Worm (Caenorhabditis elegans) whole organism, L2 larva: ENCODE data around the gene tmed-1.

Experiments
- C34F6.9 ChIP-seq: fragments of 150-350 bp; optimal IDR thresholded peaks from 2 replicates; lab custom pipeline; 2014; ENCODE audit warnings: missing biosample characterization, missing genetic modification characterization
- F13H6.1 ChIP-seq: sonication (generic microtip); optimal IDR thresholded peaks from 2 replicates; lab custom pipeline; 2016; ENCODE audit warnings: missing genetic modification characterization, missing compliant biosample characterization
- R02D3.7 ChIP-seq: fragments of 150-350 bp; optimal IDR thresholded peaks from 2 replicates; lab custom pipeline; 2014; ENCODE audit warnings: missing biosample characterization, missing genetic modification characterization
- Y55F3AM.14 ChIP-seq: fragments of 200-800 bp; sonication (Bioruptor generic); optimal IDR thresholded peaks from 2 replicates; lab custom pipeline; 2018; ENCODE audit warnings: mild to moderate bottlenecking, missing genetic modification characterization, missing compliant biosample characterization
- ZK546.5 ChIP-seq: sonication (generic microtip); optimal IDR thresholded peaks from 2 replicates; lab custom pipeline; 2017; ENCODE audit warnings: missing biosample characterization, missing genetic modification characterization
- alr-1 ChIP-seq: fragments of 150-350 bp; optimal IDR thresholded peaks from 2 replicates; lab custom pipeline; 2014; ENCODE audit warnings: missing biosample characterization, missing genetic modification characterization
- ama-1 ChIP-seq: fragments of 150-350 bp; optimal IDR thresholded peaks from 2 replicates; lab custom pipeline; 2018; ENCODE audit warnings: inconsistent platforms
- blmp-1 ChIP-seq: sonication (generic microtip); optimal IDR thresholded peaks from 2 replicates; lab custom pipeline; 2017; ENCODE audit warnings: missing genetic modification characterization, mild to moderate bottlenecking, missing compliant biosample characterization, antibody characterized with exemption, moderate library complexity; ENCODE audit not compliant: insufficient read depth
- ceh-16 ChIP-seq: fragments of 150-350 bp; optimal IDR thresholded peaks from 2 replicates; lab custom pipeline; 2014; ENCODE audit warnings: missing biosample characterization, missing genetic modification characterization
- ceh-82 ChIP-seq: fragments of 150-350 bp; optimal IDR thresholded peaks from 2 replicates; lab custom pipeline; 2014; ENCODE audit warnings: missing biosample characterization, missing genetic modification characterization
- crh-2 ChIP-seq: sonication (generic microtip); optimal IDR thresholded peaks from 2 replicates; lab custom pipeline; 2017; ENCODE audit warnings: missing biosample characterization, missing genetic modification characterization
- elt-3 ChIP-seq: sonication (generic microtip); optimal IDR thresholded peaks from 2 replicates; lab custom pipeline; 2017; ENCODE audit warnings: missing biosample characterization, missing genetic modification characterization
- gmeb-1 ChIP-seq: fragments of 150-350 bp; optimal IDR thresholded peaks from 2 replicates; lab custom pipeline; 2014; ENCODE audit warnings: missing biosample characterization, missing genetic modification characterization
- lin-11 ChIP-seq: fragments of 150-350 bp; sonication (generic microtip); optimal IDR thresholded peaks from 2 replicates; lab custom pipeline; 2014; ENCODE audit warnings: missing biosample characterization, missing genetic modification characterization, inconsistent platforms, mixed read lengths
- lin-13 ChIP-seq: fragments of 150-350 bp; optimal IDR thresholded peaks from 2 replicates; lab custom pipeline; 2014; ENCODE audit warnings: missing biosample characterization, missing genetic modification reagents, missing genetic modification characterization
- lin-39 ChIP-seq: fragments of 150-350 bp; optimal IDR thresholded peaks from 2 replicates; lab custom pipeline; 2014; ENCODE audit warnings: missing biosample characterization, missing genetic modification reagents, missing genetic modification characterization
- lsy-2 ChIP-seq, 2 experiments: fragments of 150-350 bp in 1 of 2; sonication (generic microtip) in 1 of 2; optimal IDR thresholded peaks; 2 replicates each; lab custom pipeline; 2014 to 2017; ENCODE audit warnings: missing biosample characterization in 2 of 2, missing genetic modification characterization in 2 of 2
- mab-5 ChIP-seq: fragments of 150-350 bp; optimal IDR thresholded peaks from 2 replicates; lab custom pipeline; 2014; ENCODE audit warnings: missing biosample characterization, missing genetic modification characterization
- mdl-1 ChIP-seq, 2 experiments: fragments of 150-350 bp in 1 of 2; sonication (generic microtip) in 1 of 2; optimal IDR thresholded peaks; 2 replicates each; lab custom pipeline; 2017; ENCODE audit warnings: missing biosample characterization in 2 of 2, missing genetic modification characterization in 2 of 2
- nhr-10 ChIP-seq: sonication (generic microtip); optimal IDR thresholded peaks from 2 replicates; lab custom pipeline; 2017; ENCODE audit warnings: missing biosample characterization, missing genetic modification characterization
- nhr-12 ChIP-seq: fragments of 150-350 bp; optimal IDR thresholded peaks from 2 replicates; lab custom pipeline; 2014; ENCODE audit warnings: missing biosample characterization, missing genetic modification characterization
- nhr-129 ChIP-seq: fragments of 150-350 bp; optimal IDR thresholded peaks from 2 replicates; lab custom pipeline; 2014; ENCODE audit warnings: missing biosample characterization, missing genetic modification characterization
- nhr-21 ChIP-seq: fragments of 150-350 bp; optimal IDR thresholded peaks from 2 replicates; lab custom pipeline; 2014; ENCODE audit warnings: missing biosample characterization, missing genetic modification characterization
- nhr-23 ChIP-seq: fragments of 150-350 bp; optimal IDR thresholded peaks from 2 replicates; lab custom pipeline; 2014; ENCODE audit warnings: missing biosample characterization, missing genetic modification reagents, missing genetic modification characterization
- nhr-237 ChIP-seq: fragments of 150-350 bp; optimal IDR thresholded peaks from 2 replicates; lab custom pipeline; 2014; ENCODE audit warnings: missing biosample characterization, missing genetic modification characterization
- nhr-25 ChIP-seq: fragments of 150-350 bp; sonication (generic microtip); optimal IDR thresholded peaks from 3 replicates; lab custom pipeline; 2014; ENCODE audit warnings: missing biosample characterization, missing genetic modification characterization
- nhr-6 ChIP-seq: fragments of 150-350 bp; optimal IDR thresholded peaks from 2 replicates; lab custom pipeline; 2014; ENCODE audit warnings: missing biosample characterization, missing genetic modification characterization
- nhr-77 ChIP-seq: fragments of 150-350 bp; optimal IDR thresholded peaks from 2 replicates; lab custom pipeline; 2014; ENCODE audit warnings: missing biosample characterization, missing genetic modification characterization
- sem-4 ChIP-seq: fragments of 150-350 bp; optimal IDR thresholded peaks from 2 replicates; lab custom pipeline; 2014; ENCODE audit warnings: missing biosample characterization, missing genetic modification reagents, missing genetic modification characterization
- skn-1 ChIP-seq: sonication (generic microtip); optimal IDR thresholded peaks from 2 replicates; lab custom pipeline; 2017; ENCODE audit warnings: missing biosample characterization, missing genetic modification characterization
- sma-3 ChIP-seq: sonication (generic microtip); optimal IDR thresholded peaks from 2 replicates; lab custom pipeline; 2016; ENCODE audit warnings: missing genetic modification reagents, missing genetic modification characterization, missing compliant biosample characterization
- sma-9 ChIP-seq, 2 experiments: fragments of 150-350 bp in 1 of 2; sonication (generic microtip) in 1 of 2; optimal IDR thresholded peaks; 2 replicates each; lab custom pipeline; 2014 to 2016; ENCODE audit warnings: missing genetic modification characterization in 2 of 2, mild to moderate bottlenecking in 1 of 2, missing biosample characterization in 1 of 2, missing compliant biosample characterization in 1 of 2, missing genetic modification reagents in 1 of 2, moderate library complexity in 1 of 2
- snpc-4 ChIP-seq: fragments of 150-350 bp; optimal IDR thresholded peaks from 2 replicates; lab custom pipeline; 2014; ENCODE audit warnings: missing biosample characterization, missing genetic modification characterization
- unc-39 ChIP-seq: fragments of 150-350 bp; optimal IDR thresholded peaks from 2 replicates; lab custom pipeline; 2014; ENCODE audit warnings: missing biosample characterization, missing genetic modification characterization
- unc-55 ChIP-seq: fragments of 150-350 bp; sonication (generic microtip); optimal IDR thresholded peaks from 3 replicates; lab custom pipeline; 2014; ENCODE audit warnings: missing biosample characterization, missing genetic modification reagents, missing genetic modification characterization
- unc-62 ChIP-seq: fragments of 150-350 bp; optimal IDR thresholded peaks from 2 replicates; lab custom pipeline; 2014; ENCODE audit warnings: missing biosample characterization, missing genetic modification reagents, missing genetic modification characterization
- zag-1 ChIP-seq: fragments of 150-350 bp; optimal IDR thresholded peaks from 2 replicates; lab custom pipeline; 2014; ENCODE audit warnings: missing biosample characterization, missing genetic modification characterization
- ztf-1 ChIP-seq: fragments of 200-800 bp; sonication (Bioruptor generic); conservative IDR thresholded peaks from 2 replicates; pipeline ENCODE4 v1.3.6; 2022; ENCODE audit warnings: missing genetic modification characterization, missing compliant biosample characterization
- ztf-11 ChIP-seq: sonication (generic microtip); optimal IDR thresholded peaks from 2 replicates; lab custom pipeline; 2017; ENCODE audit warnings: missing biosample characterization, missing genetic modification characterization
- ztf-4 ChIP-seq: fragments of 150-350 bp; optimal IDR thresholded peaks from 2 replicates; lab custom pipeline; 2014; ENCODE audit warnings: missing biosample characterization, missing genetic modification characterization

tmed-1 gene

DNA sequence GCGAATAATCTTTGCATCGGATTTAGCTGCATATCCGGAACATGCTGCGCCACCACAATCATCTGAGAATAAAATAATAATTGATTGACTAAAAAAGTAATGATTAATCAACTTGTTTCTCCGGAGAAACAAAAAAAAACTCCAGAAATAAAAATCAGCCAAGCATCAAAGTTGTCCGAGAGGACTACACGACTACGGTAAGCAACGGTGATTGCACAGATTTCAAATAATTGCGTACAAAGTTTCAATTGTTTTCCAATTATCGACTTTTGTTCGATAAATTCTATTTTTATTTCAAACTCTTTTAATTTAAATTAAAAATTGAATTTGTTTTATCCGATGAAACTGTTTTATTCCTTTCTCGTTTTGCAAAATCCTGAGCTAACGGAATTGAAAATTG is 15.4 kb upstream of the tmed-1 start, which contains the start of gene cpsf-4:
Gene cpsf-4, minus strand, starts transcription at position 62 of the 400 bp plus-strand sequence.
- TF ChIP-seq lsy-2 (tag; optimal IDR thresholded peaks at IDR 0.05; lab: Kevin White, UChicago): peak in 1 of 2 experiments; percentile 72
- TF ChIP-seq unc-55: peak; percentile 20
- TF ChIP-seq nhr-6 (tag; lab: Kevin White, UChicago): no peak
- TF ChIP-seq, all 48 proteins: peak for 2

DNA sequence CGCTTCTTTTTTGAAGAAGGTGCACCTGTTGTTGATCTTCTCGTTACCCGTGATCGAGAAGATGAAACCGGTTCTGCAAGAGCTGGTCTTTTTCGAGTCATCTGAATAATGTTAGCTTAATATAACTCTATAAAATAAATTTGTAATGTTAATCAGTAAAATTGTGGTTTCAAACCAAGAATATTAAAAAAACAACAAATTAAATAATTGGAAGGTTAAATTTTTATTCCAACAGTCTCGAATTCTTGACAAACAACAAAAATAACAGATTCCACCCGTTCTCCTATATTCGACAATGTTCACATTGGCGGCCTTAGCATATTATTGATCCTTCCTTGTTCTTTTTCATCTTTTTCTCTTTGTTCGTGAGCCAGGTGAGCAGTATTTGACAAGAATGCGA is 14.2 kb upstream of the tmed-1 start, which contains the start of gene mig-32:
Gene mig-32, minus strand, starts transcription at position 101 of the 400 bp plus-strand sequence.
- TF ChIP-seq gmeb-1 (tag; lab: Kevin White, UChicago) (no peak), sma-9 (GFP tag; optimal IDR thresholded peaks at IDR 0.05; lab: Kevin White, UChicago) (no peak), sma-9 (tag; optimal IDR thresholded peaks at IDR 0.05; lab: Kevin White, UChicago) (no peak), nhr-6 (tag; lab: Kevin White, UChicago) (no peak), zag-1 (tag; lab: Kevin White, UChicago) (no peak), nhr-77 (tag; lab: Kevin White, UChicago) (no peak)

DNA sequence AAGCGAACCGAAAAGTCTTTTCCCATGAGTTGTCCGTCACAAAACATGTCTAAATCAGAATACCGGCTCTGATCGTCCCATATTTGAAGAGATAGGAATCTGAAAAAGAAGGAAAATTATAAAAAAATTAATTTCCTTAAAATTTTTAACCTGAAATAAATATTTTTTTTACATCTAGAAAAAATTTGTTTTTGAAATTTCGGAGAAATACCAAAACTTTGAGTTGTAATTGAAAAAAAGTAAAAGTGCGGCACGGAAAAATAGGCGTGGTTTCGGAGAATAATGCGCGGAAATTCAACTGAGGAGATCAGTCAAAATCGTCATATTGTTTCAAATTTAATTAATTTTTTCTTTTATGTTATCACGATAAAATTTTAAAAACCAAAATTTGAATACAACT is 11.6 kb upstream of the tmed-1 start, which contains the start of gene F11A10.6:
Gene F11A10.6, minus strand, starts transcription at position 101 of the 400 bp plus-strand sequence.
- TF ChIP-seq lin-11 (no peak), alr-1 (tag; lab: Kevin White, UChicago) (no peak), skn-1 (tag; lab: Kevin White, UChicago) (no peak), nhr-25 (tag; lab: Kevin White, UChicago) (no peak), mdl-1 (tag; optimal IDR thresholded peaks at IDR 0.05; lab: Kevin White, UChicago) (no peak), F13H6.1 (tag; lab: Kevin White, UChicago) (no peak), ztf-4 (no peak), ama-1 (no peak), nhr-6 (tag; lab: Kevin White, UChicago) (no peak), mab-5 (tag; lab: Kevin White, UChicago) (no peak), sem-4 (tag; lab: Kevin White, UChicago) (no peak), snpc-4 (tag; lab: Kevin White, UChicago) (no peak), nhr-10 (tag; lab: Kevin White, UChicago) (no peak)
- TF ChIP-seq, all 48 proteins: peak for 0

DNA sequence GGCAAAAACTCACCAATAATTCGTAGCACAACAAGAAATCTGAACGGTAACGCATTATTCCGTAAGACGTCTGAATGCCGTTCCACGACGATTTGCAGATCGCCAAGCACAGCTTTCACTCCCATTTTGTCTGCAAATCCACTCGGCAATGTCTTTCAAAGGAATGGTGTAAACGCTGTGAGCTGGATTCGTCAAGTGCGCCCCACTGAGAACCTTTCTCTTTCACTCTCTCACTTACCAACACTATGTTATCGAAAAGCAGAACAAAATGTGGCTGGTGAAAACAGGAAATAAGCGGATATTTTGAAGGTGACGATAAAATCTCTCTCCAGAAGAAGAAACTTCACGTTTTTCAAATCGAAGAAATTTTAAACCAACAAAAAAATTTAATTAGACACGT is 10.9 kb upstream of the tmed-1 start:
- peak; percentile 94 for TF ChIP-seq nhr-129 (tag; lab: Kevin White, UChicago)
- TF ChIP-seq Y55F3AM.14: peak; percentile 0
- peak; percentile 80 for TF ChIP-seq crh-2
- TF ChIP-seq sma-3 (GFP tag; lab: Kevin White, UChicago): no peak
- no peak for TF ChIP-seq sma-9 (GFP tag; optimal IDR thresholded peaks at IDR 0.05; lab: Kevin White, UChicago)
- no peak for TF ChIP-seq sma-9 (tag; optimal IDR thresholded peaks at IDR 0.05; lab: Kevin White, UChicago)
- no peak for TF ChIP-seq ztf-1 (GFP tag; lab: Robert Waterston, UW)
- peak; percentile 75 for TF ChIP-seq unc-55
- TF ChIP-seq mab-5 (tag; lab: Kevin White, UChicago): no peak
- peak; percentile 61 for TF ChIP-seq C34F6.9 (tag; lab: Kevin White, UChicago)
- TF ChIP-seq lsy-2 (tag; optimal IDR thresholded peaks at IDR 0.05; lab: Kevin White, UChicago): peak in 1 of 2 experiments; percentile 48
- peak; percentile 32 for TF ChIP-seq nhr-25 (tag; lab: Kevin White, UChicago)
- TF ChIP-seq alr-1 (tag; lab: Kevin White, UChicago): no peak
- TF ChIP-seq sem-4 (tag; lab: Kevin White, UChicago): peak; percentile 13
- peak; percentile 65 for TF ChIP-seq blmp-1 (tag; lab: Kevin White, UChicago)
- no peak for TF ChIP-seq nhr-77 (tag; lab: Kevin White, UChicago)
- no peak for TF ChIP-seq ama-1
- TF ChIP-seq lin-13 (GFP tag; lab: Kevin White, UChicago): peak; percentile 15
- TF ChIP-seq, all 48 proteins: peak for 10

DNA sequence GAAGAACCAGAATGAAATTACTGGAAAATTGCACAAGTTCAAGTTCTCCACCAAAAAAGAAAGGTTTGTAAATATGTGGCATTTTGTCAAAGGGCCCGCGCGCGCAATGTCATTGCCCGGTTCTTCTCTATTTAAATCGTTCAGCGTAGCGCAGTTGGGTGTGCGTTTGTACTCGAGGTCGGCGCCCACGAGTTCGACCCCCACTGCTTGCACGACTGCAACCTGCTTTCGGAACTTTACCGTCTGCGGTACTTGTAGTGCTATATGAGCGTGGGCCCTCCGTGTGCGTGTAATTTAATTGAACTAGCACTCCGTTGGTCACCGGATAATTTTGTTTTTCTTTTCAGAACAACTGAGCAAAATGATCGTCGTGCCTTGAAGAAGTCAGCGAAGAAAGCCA is 8.5 kb upstream of the tmed-1 start:
- TF ChIP-seq lin-13 (GFP tag; lab: Kevin White, UChicago) (peak; percentile 62), nhr-77 (tag; lab: Kevin White, UChicago) (peak; percentile 30), elt-3 (no peak), ZK546.5 (tag; lab: Kevin White, UChicago) (no peak), nhr-23 (tag; lab: Kevin White, UChicago) (no peak), nhr-21 (tag; lab: Kevin White, UChicago) (peak; percentile 52), ztf-4 (no peak), lsy-2 (tag; optimal IDR thresholded peaks at IDR 0.05; lab: Kevin White, UChicago) (peak; percentile 26 to 59), ztf-1 (GFP tag; lab: Robert Waterston, UW) (no peak), nhr-237 (tag; lab: Kevin White, UChicago) (no peak), nhr-12 (tag; lab: Kevin White, UChicago) (no peak), crh-2 (peak; percentile 77), lin-39 (tag; lab: Kevin White, UChicago) (no peak), sma-9 (GFP tag; optimal IDR thresholded peaks at IDR 0.05; lab: Kevin White, UChicago) (peak; percentile 67), sma-9 (tag; optimal IDR thresholded peaks at IDR 0.05; lab: Kevin White, UChicago) (no peak), unc-39 (no peak), R02D3.7 (no peak), unc-55 (no peak), ama-1 (no peak), alr-1 (tag; lab: Kevin White, UChicago) (no peak), blmp-1 (tag; lab: Kevin White, UChicago) (peak; percentile 55), ceh-16 (peak; percentile 79), nhr-129 (tag; lab: Kevin White, UChicago) (peak; percentile 95), unc-62 (no peak), C34F6.9 (tag; lab: Kevin White, UChicago) (peak; percentile 64), ceh-82 (peak; percentile 37), ztf-11 (tag; lab: Kevin White, UChicago) (no peak), F13H6.1 (tag; lab: Kevin White, UChicago) (peak; percentile 76), sem-4 (tag; lab: Kevin White, UChicago) (peak; percentile 53), nhr-10 (tag; lab: Kevin White, UChicago) (no peak)
